Fruit fly (Drosophila melanogaster) whole organism, pupa: ENCODE results near the gene Rab7.

Experiments
- CG13204 ChIP-seq: fragments of 200-800 bp; sonication (Bioruptor generic); optimal IDR thresholded peaks from 2 replicates; lab custom pipeline; 2018; ENCODE audit warnings: missing biosample characterization, mild to moderate bottlenecking, missing genetic modification characterization, moderate library complexity
- CG15710 ChIP-seq: fragments of 200-800 bp; sonication (Bioruptor generic); optimal IDR thresholded peaks from 2 replicates; lab custom pipeline; 2018; ENCODE audit warnings: missing biosample characterization, mild to moderate bottlenecking, missing genetic modification characterization, moderate library complexity
- CG32121 ChIP-seq: fragments of 200-800 bp; sonication (Bioruptor generic); IDR thresholded peaks from 2 replicates; pipeline ENCODE4 v1.3.6; 2022; ENCODE audit warnings: missing biosample characterization, missing genetic modification characterization
- CG34367 ChIP-seq: fragments of 200-800 bp; sonication (Bioruptor generic); optimal IDR thresholded peaks from 2 replicates; lab custom pipeline; 2018; ENCODE audit warnings: missing biosample characterization, mild to moderate bottlenecking, missing genetic modification characterization
- CG8159 ChIP-seq: fragments of 200-800 bp; sonication (Bioruptor generic); optimal IDR thresholded peaks from 3 replicates; lab custom pipeline; 2018; ENCODE audit warnings: missing biosample characterization, mild to moderate bottlenecking, missing genetic modification characterization, moderate library complexity
- D1 ChIP-seq: fragments of 200-800 bp; sonication (Bioruptor generic); optimal IDR thresholded peaks from 2 replicates; lab custom pipeline; 2018; ENCODE audit warnings: missing biosample characterization, mild to moderate bottlenecking, missing genetic modification characterization, moderate library complexity
- Ets98B ChIP-seq: fragments of 200-800 bp; sonication (Bioruptor generic); IDR thresholded peaks from 2 replicates; pipeline ENCODE4 v1.3.6; 2022; ENCODE audit warnings: missing biosample characterization, missing genetic modification characterization
- Pif1A ChIP-seq: fragments of 200-800 bp; sonication (Bioruptor generic); optimal IDR thresholded peaks from 3 replicates; lab custom pipeline; 2016; ENCODE audit warnings: missing biosample characterization, missing genetic modification characterization
- rn ChIP-seq: fragments of 200-800 bp; sonication (Bioruptor generic); IDR thresholded peaks from 2 replicates; pipeline ENCODE4 v1.3.6; 2022; ENCODE audit warnings: missing biosample characterization, missing genetic modification characterization

DNA sequence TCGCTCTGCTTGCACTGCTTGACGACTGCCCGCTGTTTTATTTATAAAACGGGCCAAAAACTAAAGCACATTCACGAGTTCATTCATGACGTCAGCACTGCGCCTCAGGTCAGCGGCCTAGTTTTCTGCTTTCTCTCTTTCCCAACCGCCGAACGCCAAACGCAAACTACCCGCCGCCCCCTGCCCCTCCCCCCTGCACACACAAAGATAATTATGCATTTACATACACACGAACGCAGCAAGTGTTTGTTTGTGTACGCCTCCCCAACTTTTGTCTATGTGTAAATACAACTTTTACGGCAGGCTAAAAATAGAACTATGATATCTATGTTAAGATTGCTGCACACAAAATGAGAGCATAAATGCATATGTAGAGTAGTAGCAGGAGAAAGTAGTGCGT lies 21.6 kb upstream of the Rab7 start:
- TF ChIP-seq CG32121 = 0 out of 2 replicates have a peak, but pooled peaks have one; percentile 22
- no peak for TF ChIP-seq CG15710 (tag; lab: Kevin White, UChicago)
- TF ChIP-seq Pif1A = no peak
- no peak for TF ChIP-seq D1 (tag; lab: Kevin White, UChicago)
- TF ChIP-seq rn = no peak
- no peak for TF ChIP-seq CG34367 (tag; lab: Kevin White, UChicago)
- TF ChIP-seq CG8159 (tag; lab: Kevin White, UChicago) = no peak
- no peak for TF ChIP-seq Ets98B (GFP tag; lab: Robert Waterston, UW)
- TF ChIP-seq CG13204 = no peak
